Worm (Caenorhabditis elegans) whole organism, late embryonic: Measurements from ENCODE around the gene toe-2.

Source experiments
- ceh-30 ChIP-seq: fragments of 150-350 bp; optimal IDR thresholded peaks from 2 replicates; lab custom pipeline; 2014; ENCODE audit warnings: missing biosample characterization, missing genetic modification characterization
- fkh-10 ChIP-seq: fragments of 150-350 bp; optimal IDR thresholded peaks from 2 replicates; lab custom pipeline; 2014; ENCODE audit warnings: missing biosample characterization, missing genetic modification reagents, missing genetic modification characterization
- lin-11 ChIP-seq: fragments of 200-800 bp; sonication (Bioruptor generic); optimal IDR thresholded peaks from 2 replicates; lab custom pipeline; 2018; ENCODE audit warnings: mild to moderate bottlenecking, missing genetic modification characterization, missing compliant biosample characterization
- nhr-11 ChIP-seq: fragments of 150-350 bp; optimal IDR thresholded peaks from 2 replicates; lab custom pipeline; 2014; ENCODE audit warnings: missing biosample characterization, missing genetic modification characterization
- pha-4 ChIP-seq: fragments of 150-350 bp; optimal IDR thresholded peaks from 2 replicates; lab custom pipeline; 2018; ENCODE audit warnings: missing biosample characterization, missing genetic modification reagents, missing genetic modification characterization

ce11 chrII:6476655-6477054 lies 44.5 kb downstream of the toe-2 start, which contains the start of gene T28D9.4:
- TF ChIP-seq nhr-11 (tag; lab: Kevin White, UChicago) = no peak
- no peak for TF ChIP-seq fkh-10 (GFP tag; lab: Kevin White, UChicago)
- no peak for TF ChIP-seq pha-4
- TF ChIP-seq ceh-30 = no peak
- TF ChIP-seq lin-11 (tag; lab: Kevin White, UChicago) = no peak
